Fruit fly (Drosophila melanogaster): Measurements from ENCODE around the gene CG10357.

The CG10357 gene

dm6 chr3L:3638587-3639312 is 23.6 kb downstream of the CG10357 start (continued):
- no peak for TF ChIP-seq Rel (GFP tag; optimal IDR thresholded peaks at IDR 0.05)
- TF ChIP-seq Rel (tag; optimal IDR thresholded peaks at IDR 0.05) = no peak
- no peak for TF ChIP-seq Mio (GFP tag; optimal IDR thresholded peaks at IDR 0.05)
- no peak for TF ChIP-seq br (GFP tag; optimal IDR thresholded peaks at IDR 0.05)

- no peak for TF ChIP-seq dsf (GFP tag; optimal IDR thresholded peaks at IDR 0.05; ENCODE audit: borderline replicate concordance)
- no peak for TF ChIP-seq Hr78 (GFP tag; optimal IDR thresholded peaks at IDR 0.05)
- no peak for TF ChIP-seq Mio (GFP tag; optimal IDR thresholded peaks at IDR 0.05)
- no peak for TF ChIP-seq rgr (GFP tag; optimal IDR thresholded peaks at IDR 0.05)
- no peak for TF ChIP-seq lola (GFP tag; optimal IDR thresholded peaks at IDR 0.05)
- no peak for TF ChIP-seq CG32264 (GFP tag; optimal IDR thresholded peaks at IDR 0.05)
- TF ChIP-seq foxo (GFP tag; optimal IDR thresholded peaks at IDR 0.05) = no peak
- TF ChIP-seq Hr83 (GFP tag; optimal IDR thresholded peaks at IDR 0.05; ENCODE audit: poor library complexity, severe bottlenecking) = no peak
- no peak for TF ChIP-seq h (GFP tag; optimal IDR thresholded peaks at IDR 0.05)
- TF ChIP-seq dl (GFP tag; optimal IDR thresholded peaks at IDR 0.05; ENCODE audit: insufficient read depth in 1 of 2, partially characterized antibody in 2 of 2) = no peak
- no peak for TF ChIP-seq usp (GFP tag; optimal IDR thresholded peaks at IDR 0.05)
- no peak for TF ChIP-seq Hnf4 (GFP tag; optimal IDR thresholded peaks at IDR 0.05)
Observed at dm6 chr3L:3639324-3639723, 24.1 kb downstream of the CG10357 start.

dm6 chr3L:3640916-3641315 is 25.7 kb downstream of the CG10357 start:
- no peak for TF ChIP-seq dsf (GFP tag; optimal IDR thresholded peaks at IDR 0.05; ENCODE audit: borderline replicate concordance)
- TF ChIP-seq Jra (GFP tag; optimal IDR thresholded peaks at IDR 0.05) = no peak
- TF ChIP-seq CrebA (GFP tag; optimal IDR thresholded peaks at IDR 0.05; ENCODE audit: borderline replicate concordance) = no peak
- no peak for TF ChIP-seq Hr78 (GFP tag; optimal IDR thresholded peaks at IDR 0.05)
- TF ChIP-seq psq (GFP tag; optimal IDR thresholded peaks at IDR 0.05) = no peak
- TF ChIP-seq GATAd (GFP tag; optimal IDR thresholded peaks at IDR 0.05) = no peak
- no peak for TF ChIP-seq rgr (GFP tag; optimal IDR thresholded peaks at IDR 0.05)
- TF ChIP-seq tai (GFP tag; optimal IDR thresholded peaks at IDR 0.05) = no peak
- no peak for TF ChIP-seq Hr83 (GFP tag; optimal IDR thresholded peaks at IDR 0.05; ENCODE audit: poor library complexity, severe bottlenecking)
- no peak for TF ChIP-seq CG32264 (GFP tag; optimal IDR thresholded peaks at IDR 0.05)
- TF ChIP-seq N (GFP tag; optimal IDR thresholded peaks at IDR 0.05) = no peak
- TF ChIP-seq OdsH (GFP tag; optimal IDR thresholded peaks at IDR 0.05) = no peak
- TF ChIP-seq woc (GFP tag; optimal IDR thresholded peaks at IDR 0.05) = no peak
- no peak for TF ChIP-seq lola (GFP tag; optimal IDR thresholded peaks at IDR 0.05)
- TF ChIP-seq CG9705 (GFP tag; optimal IDR thresholded peaks at IDR 0.05) = no peak
- TF ChIP-seq Rel (GFP tag; optimal IDR thresholded peaks at IDR 0.05) = no peak
- no peak for TF ChIP-seq Rel (tag; optimal IDR thresholded peaks at IDR 0.05)
- no peak for TF ChIP-seq Mio (GFP tag; optimal IDR thresholded peaks at IDR 0.05)

- no peak for TF ChIP-seq jim (GFP tag; optimal IDR thresholded peaks at IDR 0.05)
- TF ChIP-seq Hnf4 (GFP tag; optimal IDR thresholded peaks at IDR 0.05) = no peak
- TF ChIP-seq OdsH (GFP tag; optimal IDR thresholded peaks at IDR 0.05) = no peak
- no peak for TF ChIP-seq psq (GFP tag; optimal IDR thresholded peaks at IDR 0.05)
- TF ChIP-seq Dfd (GFP tag; optimal IDR thresholded peaks at IDR 0.05) = peak; percentile 95
- no peak for TF ChIP-seq Rel (GFP tag; optimal IDR thresholded peaks at IDR 0.05)
- no peak for TF ChIP-seq Rel (tag; optimal IDR thresholded peaks at IDR 0.05)
- no peak for TF ChIP-seq ey (GFP tag; optimal IDR thresholded peaks at IDR 0.05)
- no peak for TF ChIP-seq Hr78 (GFP tag; optimal IDR thresholded peaks at IDR 0.05)
Observed at dm6 chr3L:3644337-3645027, 29.3 kb downstream of the CG10357 start.

DNA sequence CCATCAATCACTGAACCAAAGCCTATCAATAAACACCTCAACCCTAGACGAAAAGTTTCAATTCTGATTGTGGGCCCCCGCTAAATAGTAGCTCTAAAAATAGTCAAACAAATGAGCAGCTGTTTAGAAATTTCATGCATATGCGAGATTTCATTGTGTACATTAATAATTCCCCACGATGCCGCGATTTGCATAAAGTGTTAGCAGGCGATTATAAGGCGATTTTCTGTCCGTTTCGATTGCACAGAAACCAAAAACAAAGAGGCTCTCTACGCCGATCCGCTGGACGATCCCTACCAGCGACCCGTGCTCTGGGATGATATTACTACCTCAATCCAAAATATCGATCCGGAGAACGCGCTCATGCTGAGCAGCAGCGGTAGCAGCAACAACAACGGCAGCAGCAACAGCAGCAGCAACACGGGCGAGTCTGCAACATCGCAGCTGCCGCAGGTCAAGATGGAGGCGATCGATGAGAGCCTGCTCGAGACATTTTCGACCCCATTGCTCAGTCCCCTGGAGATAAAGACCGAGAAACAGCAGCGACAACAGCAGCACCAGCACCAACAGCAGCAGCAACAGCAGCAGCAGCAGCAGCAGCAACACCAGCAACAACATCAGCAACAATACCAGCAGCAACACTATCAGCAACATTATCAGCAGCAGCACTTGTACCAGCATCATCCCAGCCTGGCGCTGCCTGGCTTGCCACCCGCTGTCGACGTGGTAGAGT is 30.6 kb downstream of the CG10357 start:
- TF ChIP-seq Dfd (GFP tag; optimal IDR thresholded peaks at IDR 0.05) (peak; percentile 90), Hr83 (GFP tag; optimal IDR thresholded peaks at IDR 0.05; ENCODE audit: poor library complexity, severe bottlenecking) (no peak), Jra (GFP tag; optimal IDR thresholded peaks at IDR 0.05) (no peak)
